Fruit fly (Drosophila melanogaster) whole organism: Measurements from ENCODE around the gene CG9300.

Source experiments
- CG8478 ChIP-seq: fragments of >200 bp; optimal IDR thresholded peaks from 2 replicates; lab custom pipeline; 2018; ENCODE audit warnings: inconsistent platforms
- Dll ChIP-seq: fragments of >200 bp; optimal IDR thresholded peaks from 2 replicates; lab custom pipeline; 2017
- EcR ChIP-seq, 2 experiments: fragments of >200 bp; optimal IDR thresholded peaks; 2 replicates each; lab custom pipeline; 2017; ENCODE audit warnings: missing biosample characterization in 2 of 2, missing genetic modification characterization in 2 of 2, missing genetic modification reagents in 2 of 2
- pan ChIP-seq: fragments of >200 bp; optimal IDR thresholded peaks from 2 replicates; lab custom pipeline; 2017
- psq ChIP-seq: fragments of >200 bp; optimal IDR thresholded peaks from 2 replicates; lab custom pipeline; 2017
- usp ChIP-seq: fragments of >200 bp; optimal IDR thresholded peaks from 2 replicates; lab custom pipeline; 2017; ENCODE audit warnings: missing biosample characterization, missing genetic modification characterization, mixed read lengths

DNA sequence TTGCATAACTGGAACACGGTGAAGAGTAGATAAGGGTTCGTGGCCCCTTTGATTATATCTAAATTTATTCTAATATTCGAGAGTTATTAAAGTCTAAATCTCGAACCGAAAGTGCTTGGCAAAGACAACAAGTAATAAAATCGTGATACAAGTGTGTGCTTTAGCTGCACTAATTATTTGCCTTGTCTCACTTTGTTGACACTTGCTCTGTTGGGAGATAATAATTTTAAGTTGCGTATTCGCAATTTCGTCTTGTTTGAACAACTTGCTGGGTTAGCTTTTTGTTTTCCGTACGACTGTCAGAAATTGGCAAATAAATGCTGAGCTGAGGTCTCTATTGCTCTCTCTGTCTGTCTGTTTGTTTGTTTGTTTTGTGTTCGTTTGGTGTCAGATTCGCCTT is 47.5 kb upstream of the CG9300 start:
- no peak for TF ChIP-seq CG8478 (lab: Kevin White, UChicago)
- TF ChIP-seq psq (lab: Kevin White, UChicago), result no peak
- no peak for TF ChIP-seq pan (lab: Kevin White, UChicago)
- no peak for TF ChIP-seq usp (GFP tag; lab: Kevin White, UChicago)
- no peak for TF ChIP-seq Dll (lab: Kevin White, UChicago)
- TF ChIP-seq EcR (GFP tag; optimal IDR thresholded peaks at IDR 0.05; lab: Kevin White, UChicago), result no peak
